Fruit fly (Drosophila melanogaster) whole organism, embryonic: ENCODE measurements around the gene CG34353.

Experiments
- Antp ChIP-seq: fragments of 200-800 bp; sonication (Bioruptor generic); optimal IDR thresholded peaks from 3 replicates; lab custom pipeline; 2016; ENCODE audit warnings: missing biosample characterization, missing genetic modification characterization
- CG10979 ChIP-seq: fragments of 200-800 bp; sonication (Bioruptor generic); optimal IDR thresholded peaks from 2 replicates; lab custom pipeline; 2018; ENCODE audit warnings: missing biosample characterization, mild to moderate bottlenecking, missing genetic modification characterization, moderate library complexity
- CG12391 ChIP-seq: fragments of 200-800 bp; sonication (Bioruptor generic); optimal IDR thresholded peaks from 3 replicates; lab custom pipeline; 2018; ENCODE audit warnings: missing biosample characterization, mild to moderate bottlenecking, missing genetic modification characterization, moderate library complexity
- CG12744 ChIP-seq: fragments of 200-800 bp; sonication (Bioruptor generic); optimal IDR thresholded peaks from 2 replicates; lab custom pipeline; 2016; ENCODE audit warnings: missing biosample characterization, missing genetic modification characterization
- CG14860 ChIP-seq: fragments of 200-800 bp; sonication (Bioruptor generic); IDR thresholded peaks from 3 replicates; pipeline ENCODE4 v1.3.6; 2022; ENCODE audit warnings: missing biosample characterization, missing genetic modification characterization; ENCODE audit not compliant: partially characterized antibody
- CG1602 ChIP-seq: fragments of 200-800 bp; sonication (Bioruptor generic); optimal IDR thresholded peaks from 3 replicates; lab custom pipeline; 2016; ENCODE audit warnings: missing biosample characterization, missing genetic modification characterization
- CG17361 ChIP-seq: fragments of 200-800 bp; sonication (Bioruptor generic); IDR thresholded peaks from 3 replicates; pipeline ENCODE4 v1.3.6; 2022; ENCODE audit warnings: missing biosample characterization, missing genetic modification characterization
- CG8944 ChIP-seq: fragments of 200-800 bp; sonication (Bioruptor generic); optimal IDR thresholded peaks from 3 replicates; lab custom pipeline; 2016; ENCODE audit warnings: missing biosample characterization, missing genetic modification characterization
- Dek ChIP-seq: fragments of 200-800 bp; sonication (Bioruptor generic); optimal IDR thresholded peaks from 3 replicates; lab custom pipeline; 2019; ENCODE audit warnings: missing biosample characterization, mild to moderate bottlenecking, missing genetic modification characterization, moderate library complexity
- Doc3 ChIP-seq: fragments of 200-800 bp; sonication (Bioruptor generic); IDR thresholded peaks from 3 replicates; pipeline ENCODE4 v1.3.6; 2022; ENCODE audit warnings: missing biosample characterization, missing genetic modification characterization; ENCODE audit not compliant: partially characterized antibody
- Fer3 ChIP-seq: fragments of 200-800 bp; sonication (Bioruptor generic); optimal IDR thresholded peaks from 2 replicates; lab custom pipeline; 2018; ENCODE audit warnings: missing biosample characterization, mild to moderate bottlenecking, missing genetic modification characterization, moderate library complexity
- Gug ChIP-seq: fragments of 200-800 bp; sonication (Bioruptor generic); IDR thresholded peaks from 4 replicates; pipeline ENCODE4 v1.3.6; 2022; ENCODE audit warnings: missing biosample characterization, missing genetic modification characterization
- H15 ChIP-seq: fragments of 200-800 bp; sonication (Bioruptor generic); IDR thresholded peaks from 3 replicates; pipeline ENCODE4 v1.3.6; 2022; ENCODE audit warnings: missing biosample characterization, missing genetic modification characterization
- Hr3 ChIP-seq: fragments of 200-800 bp; sonication (Bioruptor generic); optimal IDR thresholded peaks from 3 replicates; lab custom pipeline; 2016; ENCODE audit warnings: missing biosample characterization, missing genetic modification characterization
- Kr ChIP-seq: fragments of 200-800 bp; sonication (Bioruptor generic); optimal IDR thresholded peaks from 2 replicates; lab custom pipeline; 2017; ENCODE audit warnings: missing biosample characterization, mild to moderate bottlenecking, missing genetic modification characterization
- Lhr ChIP-seq: fragments of 200-800 bp; sonication (Bioruptor generic); optimal IDR thresholded peaks from 3 replicates; lab custom pipeline; 2017; ENCODE audit warnings: mild to moderate bottlenecking, missing biosample characterization, missing genetic modification reagents, missing genetic modification characterization
- Med ChIP-seq: fragments of 200-800 bp; sonication (Bioruptor generic); peaks from one replicate; lab custom pipeline; 2016; ENCODE audit warnings: missing biosample characterization, missing genetic modification characterization, mild to moderate bottlenecking, inconsistent platforms, moderate library complexity
- Myb ChIP-seq: fragments of 200-800 bp; sonication (Bioruptor generic); optimal IDR thresholded peaks from 2 replicates; lab custom pipeline; 2016; ENCODE audit warnings: missing biosample characterization, missing genetic modification characterization
- NfI ChIP-seq: fragments of 200-800 bp; sonication (Bioruptor generic); optimal IDR thresholded peaks from 3 replicates; lab custom pipeline; 2018; ENCODE audit warnings: missing biosample characterization, mild to moderate bottlenecking, missing genetic modification characterization, moderate library complexity
- Sry-δ ChIP-seq: fragments of 200-800 bp; sonication (Bioruptor generic); optimal IDR thresholded peaks from 2 replicates; lab custom pipeline; 2016; ENCODE audit warnings: missing biosample characterization, missing genetic modification characterization
- Ssrp ChIP-seq: fragments of 200-800 bp; sonication (Bioruptor generic); optimal IDR thresholded peaks from 2 replicates; lab custom pipeline; 2018; ENCODE audit warnings: missing biosample characterization, mild to moderate bottlenecking, missing genetic modification characterization, moderate library complexity
- abd-A ChIP-seq: fragments of 200-800 bp; sonication (Bioruptor generic); optimal IDR thresholded peaks from 3 replicates; lab custom pipeline; 2019; ENCODE audit warnings: missing biosample characterization, mild to moderate bottlenecking, missing genetic modification characterization, moderate library complexity
- aop ChIP-seq: fragments of 200-800 bp; sonication (Bioruptor generic); IDR thresholded peaks from 2 replicates; pipeline ENCODE4 v1.3.6; 2022; ENCODE audit warnings: missing biosample characterization, missing genetic modification characterization
- ash1 ChIP-seq: fragments of 200-800 bp; sonication (Bioruptor generic); optimal IDR thresholded peaks from 2 replicates; lab custom pipeline; 2018; ENCODE audit warnings: missing biosample characterization, mild to moderate bottlenecking, missing genetic modification characterization
- ato ChIP-seq: fragments of 200-800 bp; sonication (Bioruptor generic); IDR thresholded peaks from 2 replicates; pipeline ENCODE4 v1.3.6; 2022; ENCODE audit warnings: missing biosample characterization, missing genetic modification characterization; ENCODE audit not compliant: partially characterized antibody
- bab2 ChIP-seq: fragments of 200-800 bp; sonication (Bioruptor generic); optimal IDR thresholded peaks from 2 replicates; lab custom pipeline; 2016; ENCODE audit warnings: missing biosample characterization, missing genetic modification characterization
- btn ChIP-seq: fragments of 200-800 bp; sonication (Bioruptor generic); optimal IDR thresholded peaks from 2 replicates; lab custom pipeline; 2016; ENCODE audit warnings: missing biosample characterization, missing genetic modification characterization
- dm ChIP-seq: fragments of 200-800 bp; sonication (Bioruptor generic); optimal IDR thresholded peaks from 3 replicates; lab custom pipeline; 2016; ENCODE audit warnings: missing biosample characterization, missing genetic modification characterization
- ems ChIP-seq: fragments of 200-800 bp; sonication (Bioruptor generic); optimal IDR thresholded peaks from 3 replicates; lab custom pipeline; 2016; ENCODE audit warnings: missing biosample characterization, missing genetic modification characterization
- grau ChIP-seq: fragments of 200-800 bp; optimal IDR thresholded peaks from 3 replicates; lab custom pipeline; 2019; ENCODE audit warnings: missing biosample characterization, mild to moderate bottlenecking, missing genetic modification characterization, moderate library complexity
- hkb ChIP-seq, 2 experiments: fragments of 200-800 bp in 1 of 2; fragments of >200 bp in 1 of 2; sonication (Bioruptor generic) in 1 of 2; IDR thresholded peaks in 1 of 2; optimal IDR thresholded peaks in 1 of 2; 2 replicates each; pipeline versions ENCODE4 v1.3.6 to Lab custom; 2017 to 2022; ENCODE audit warnings: missing biosample characterization in 1 of 2, missing genetic modification characterization in 1 of 2
- jumu ChIP-seq: fragments of 200-800 bp; sonication (Bioruptor generic); optimal IDR thresholded peaks from 3 replicates; lab custom pipeline; 2016; ENCODE audit warnings: missing biosample characterization, missing genetic modification characterization
- ken ChIP-seq: fragments of 200-800 bp; sonication (Bioruptor generic); IDR thresholded peaks from 3 replicates; pipeline ENCODE4 v1.3.6; 2022; ENCODE audit warnings: missing biosample characterization, missing genetic modification characterization
- lbe ChIP-seq: fragments of 200-800 bp; sonication (Bioruptor generic); optimal IDR thresholded peaks from 2 replicates; lab custom pipeline; 2016; ENCODE audit warnings: missing biosample characterization, mild to moderate bottlenecking, missing genetic modification characterization
- maf-S ChIP-seq: fragments of 200-800 bp; sonication (Bioruptor generic); optimal IDR thresholded peaks from 2 replicates; lab custom pipeline; 2016; ENCODE audit warnings: missing biosample characterization, missing genetic modification characterization
- p53 ChIP-seq: fragments of 200-800 bp; sonication (Bioruptor generic); optimal IDR thresholded peaks from 2 replicates; lab custom pipeline; 2016; ENCODE audit warnings: missing biosample characterization, missing genetic modification characterization
- row ChIP-seq: fragments of 200-800 bp; sonication (Bioruptor generic); IDR thresholded peaks from 3 replicates; pipeline ENCODE4 v1.3.6; 2022; ENCODE audit warnings: missing biosample characterization, missing genetic modification characterization
- sc ChIP-seq, 3 experiments: fragments of >200 bp in 2 of 3; fragments of 200-800 bp in 1 of 3; sonication (Bioruptor generic) in 1 of 3; optimal IDR thresholded peaks; 2 replicates in 2 of 3; 3 replicates in 1 of 3; lab custom pipeline; 2017; ENCODE audit warnings: mild to moderate bottlenecking in 1 of 3, missing biosample characterization in 1 of 3, missing genetic modification characterization in 1 of 3, missing genetic modification reagents in 1 of 3
- slp2 ChIP-seq: fragments of 200-800 bp; sonication (Bioruptor generic); optimal IDR thresholded peaks from 2 replicates; lab custom pipeline; 2016; ENCODE audit warnings: missing biosample characterization, missing genetic modification characterization
- sr ChIP-seq: fragments of 200-800 bp; sonication (Bioruptor generic); IDR thresholded peaks from 3 replicates; pipeline ENCODE4 v1.3.6; 2022; ENCODE audit warnings: missing biosample characterization, missing genetic modification characterization
- tgo ChIP-seq: fragments of 200-800 bp; sonication (Bioruptor generic); IDR thresholded peaks from 3 replicates; pipeline ENCODE4 v1.3.6; 2022; ENCODE audit warnings: missing biosample characterization, missing genetic modification characterization
- tio ChIP-seq: fragments of 200-800 bp; sonication (Bioruptor generic); optimal IDR thresholded peaks from 2 replicates; lab custom pipeline; 2017; ENCODE audit warnings: missing biosample characterization, missing genetic modification characterization, inconsistent platforms
- trem ChIP-seq: fragments of 200-800 bp; optimal IDR thresholded peaks from 3 replicates; lab custom pipeline; 2019; ENCODE audit warnings: missing biosample characterization, mild to moderate bottlenecking, missing genetic modification characterization, moderate library complexity
- trh ChIP-seq: fragments of 200-800 bp; sonication (Bioruptor generic); optimal IDR thresholded peaks from 2 replicates; lab custom pipeline; 2016; ENCODE audit warnings: missing biosample characterization, missing genetic modification characterization
- wek ChIP-seq: fragments of 200-800 bp; sonication (Bioruptor generic); optimal IDR thresholded peaks from 3 replicates; lab custom pipeline; 2018; ENCODE audit warnings: missing biosample characterization, mild to moderate bottlenecking, missing genetic modification characterization, moderate library complexity

The CG34353 gene

dm6 chr3R:27928140-27928539 is 22.5 kb upstream of the CG34353 start, which contains the start of gene nenya:
Gene nenya (minus strand): TSS chr3R:27928174.
- peak; percentile 54 for TF ChIP-seq Med (GFP tag; lab: Kevin White, UChicago)
- no peak for TF ChIP-seq tio (GFP tag; lab: Kevin White, UChicago)
- peak; percentile 6 for TF ChIP-seq trem (tag; lab: Kevin White, UChicago)
- no peak for TF ChIP-seq lbe (GFP tag; lab: Kevin White, UChicago)
- no peak for TF ChIP-seq jumu
- no peak for TF ChIP-seq CG17361 (GFP tag; lab: Robert Waterston, UW)
- no peak for TF ChIP-seq Ssrp (tag; lab: Kevin White, UChicago)
- TF ChIP-seq aop (GFP tag; lab: Robert Waterston, UW) = no peak
- TF ChIP-seq maf-S (GFP tag; lab: Kevin White, UChicago) = no peak
- no peak for TF ChIP-seq Fer3
- TF ChIP-seq Gug (GFP tag; lab: Robert Waterston, UW) = no peak
- TF ChIP-seq abd-A (tag; lab: Kevin White, UChicago) = no peak
- no peak for TF ChIP-seq Doc3
- TF ChIP-seq ato = no peak
- TF ChIP-seq grau (tag; lab: Kevin White, UChicago) = peak; percentile 67
- TF ChIP-seq p53 (GFP tag; lab: Kevin White, UChicago) = no peak
- peak; percentile 51 for TF ChIP-seq row (GFP tag; lab: Robert Waterston, UW)
- TF ChIP-seq tgo (GFP tag; lab: Robert Waterston, UW) = no peak
- no peak for TF ChIP-seq trh (GFP tag; lab: Kevin White, UChicago)
- no peak for TF ChIP-seq NfI (GFP tag; lab: Kevin White, UChicago)
- no peak for TF ChIP-seq CG10979 (tag; lab: Kevin White, UChicago)
- TF ChIP-seq Lhr = no peak
- TF ChIP-seq H15 (GFP tag; lab: Robert Waterston, UW) = no peak
- TF ChIP-seq sc (optimal IDR thresholded peaks at IDR 0.05; lab: Kevin White, UChicago) = no peak
- TF ChIP-seq sc (GFP tag; optimal IDR thresholded peaks at IDR 0.05; lab: Kevin White, UChicago) = no peak
- no peak for TF ChIP-seq btn (GFP tag; lab: Kevin White, UChicago)
- TF ChIP-seq Myb (GFP tag; lab: Kevin White, UChicago) = peak; percentile 67
- no peak for TF ChIP-seq ash1 (GFP tag; lab: Kevin White, UChicago)
- no peak for TF ChIP-seq bab2 (GFP tag; lab: Kevin White, UChicago)
- TF ChIP-seq Hr3 (GFP tag; lab: Kevin White, UChicago) = no peak
- TF ChIP-seq slp2 = no peak
- TF ChIP-seq wek (GFP tag; lab: Kevin White, UChicago) = no peak
- TF ChIP-seq ems (GFP tag; lab: Kevin White, UChicago) = no peak
- no peak for TF ChIP-seq sr (GFP tag; lab: Robert Waterston, UW)
- TF ChIP-seq hkb (optimal IDR thresholded peaks at IDR 0.05; lab: Kevin White, UChicago) = no peak
- TF ChIP-seq hkb (GFP tag; IDR thresholded peaks at IDR 0.05; lab: Robert Waterston, UW) = no peak
- TF ChIP-seq CG8944 (GFP tag; lab: Kevin White, UChicago) = no peak
- no peak for TF ChIP-seq CG1602
- no peak for TF ChIP-seq Kr
- TF ChIP-seq dm = no peak
- TF ChIP-seq Dek = no peak
- no peak for TF ChIP-seq CG12391 (tag; lab: Kevin White, UChicago)
- no peak for TF ChIP-seq ken (GFP tag; lab: Robert Waterston, UW)
- no peak for TF ChIP-seq CG12744 (GFP tag; lab: Kevin White, UChicago)
- TF ChIP-seq Sry-δ (GFP tag; lab: Kevin White, UChicago) = no peak
- no peak for TF ChIP-seq CG14860
- no peak for TF ChIP-seq Antp (GFP tag; lab: Kevin White, UChicago)
